Fruit fly (Drosophila melanogaster): ENCODE data around the gene Lon.

DNA sequence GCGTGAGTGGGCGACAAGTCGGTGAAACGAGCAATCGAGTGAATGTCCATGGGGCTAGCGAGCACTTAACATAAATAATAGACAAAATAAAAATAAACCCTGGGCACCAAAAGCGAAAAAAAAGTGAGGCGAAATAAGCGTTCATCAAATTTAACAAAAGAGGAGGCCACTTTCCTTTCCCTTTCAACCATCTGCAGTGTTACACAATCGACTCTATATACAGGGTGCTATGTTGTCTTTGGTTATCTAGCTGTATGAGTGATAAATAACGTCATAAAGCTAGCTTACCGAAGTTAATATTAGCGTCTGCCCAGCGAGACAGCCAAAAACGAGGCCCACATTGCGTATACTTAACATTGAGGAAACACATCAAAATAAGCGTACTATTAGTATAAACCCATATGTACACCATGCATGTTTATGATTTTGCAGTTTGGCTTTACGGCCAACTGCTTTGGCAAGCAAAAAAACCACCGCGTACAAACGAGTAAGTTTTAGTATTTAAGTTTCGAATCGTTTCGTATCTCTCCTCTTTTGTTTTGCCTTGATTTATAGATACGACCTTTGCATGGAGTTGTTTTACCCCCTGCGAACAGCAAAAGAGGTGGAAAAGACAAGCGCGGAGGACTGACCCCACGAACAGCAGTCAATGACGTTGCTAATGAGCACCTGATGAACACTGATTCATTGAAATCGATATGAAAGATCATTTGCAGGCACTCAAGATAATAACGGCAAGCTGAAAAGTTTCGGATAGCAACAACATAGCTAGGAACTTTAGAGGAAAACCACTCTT lies 46.9 kb downstream of the Lon start:
- TF ChIP-seq Eip75B (GFP tag; optimal IDR thresholded peaks at IDR 0.05) = no peak
- no peak for TF ChIP-seq Ets21C (GFP tag; optimal IDR thresholded peaks at IDR 0.05)
- no peak for TF ChIP-seq lz (GFP tag; optimal IDR thresholded peaks at IDR 0.05)
- TF ChIP-seq Hr4 (GFP tag; optimal IDR thresholded peaks at IDR 0.05) = no peak
- TF ChIP-seq CG6163 (GFP tag; IDR thresholded peaks at IDR 0.05) = no peak
- TF ChIP-seq OdsH (GFP tag; optimal IDR thresholded peaks at IDR 0.05) = no peak
- no peak for TF ChIP-seq CG10631 (GFP tag; optimal IDR thresholded peaks at IDR 0.05)

Measured in whole organism, prepupa.